Worm (Caenorhabditis elegans) whole organism, L3 larva: ENCODE results near the gene dagl-2.

Source experiments
- nhr-12 ChIP-seq: fragments of 150-350 bp; optimal IDR thresholded peaks from 2 replicates; lab custom pipeline; 2014; ENCODE audit warnings: missing biosample characterization, missing genetic modification characterization
- nhr-28 ChIP-seq: fragments of 150-350 bp; optimal IDR thresholded peaks from 2 replicates; lab custom pipeline; 2014; ENCODE audit warnings: missing biosample characterization, missing genetic modification characterization
- tbx-2 ChIP-seq: sonication (generic microtip); optimal IDR thresholded peaks from 2 replicates; lab custom pipeline; 2016; ENCODE audit warnings: mild to moderate bottlenecking, missing genetic modification characterization, missing compliant biosample characterization

- TF ChIP-seq nhr-28, result no peak
- TF ChIP-seq nhr-12 (tag; lab: Kevin White, UChicago), result no peak
- no peak for TF ChIP-seq tbx-2 (tag; lab: Kevin White, UChicago)
Measured at ce11 chrIII:783254-783753, at the start of gene dagl-2, which contains the start of gene ppm-1.G.
